Fruit fly (Drosophila melanogaster): ENCODE measurements around the gene Doc3.

The Doc3 gene

dm6 chr3L:9023627-9024026 is 18.6 kb downstream of the Doc3 start (continued):
- TF ChIP-seq sqz (GFP tag; optimal IDR thresholded peaks at IDR 0.05): peak; percentile 11
- TF ChIP-seq pnt (GFP tag; optimal IDR thresholded peaks at IDR 0.05): peak; percentile 49
- no peak for TF ChIP-seq Hr39 (optimal IDR thresholded peaks at IDR 0.05)
- TF ChIP-seq CG7556 (GFP tag; optimal IDR thresholded peaks at IDR 0.05): peak; percentile 63
- TF ChIP-seq CG15479 (GFP tag; optimal IDR thresholded peaks at IDR 0.05): peak; percentile 80
- no peak for TF ChIP-seq yki (optimal IDR thresholded peaks at IDR 0.05)
- TF ChIP-seq dysf (GFP tag; IDR thresholded peaks at IDR 0.05): peak; percentile 56; the same call in 1 of the 3 replicates
- TF ChIP-seq CG17328 (GFP tag; IDR thresholded peaks at IDR 0.05): peak; percentile 66
- TF ChIP-seq Dp (GFP tag; optimal IDR thresholded peaks at IDR 0.05): no peak
- peak; percentile 65 for TF ChIP-seq Camta (GFP tag; optimal IDR thresholded peaks at IDR 0.05)
- TF ChIP-seq zen (tag; optimal IDR thresholded peaks at IDR 0.05): peak; percentile 90
- peak; percentile 77 for TF ChIP-seq CG13775 (GFP tag; optimal IDR thresholded peaks at IDR 0.05)
- TF ChIP-seq CG3065 (GFP tag; optimal IDR thresholded peaks at IDR 0.05): no peak
- peak; percentile 56 for TF ChIP-seq slbo (GFP tag; IDR thresholded peaks at IDR 0.05)
- TF ChIP-seq NC2β (GFP tag; optimal IDR thresholded peaks at IDR 0.05): peak; percentile 71
- TF ChIP-seq CG15269 (tag; optimal IDR thresholded peaks at IDR 0.05): peak; percentile 37
- no peak for TF ChIP-seq sug (tag; optimal IDR thresholded peaks at IDR 0.05)
- TF ChIP-seq B-H2 (GFP tag; optimal IDR thresholded peaks at IDR 0.05): no peak
- peak in 1 of 3 experiments; percentile 87 for TF ChIP-seq lola (GFP tag; optimal IDR thresholded peaks at IDR 0.05)
- peak; percentile 38 for TF ChIP-seq CG12219 (GFP tag; optimal IDR thresholded peaks at IDR 0.05)
- TF ChIP-seq zf30C (GFP tag; optimal IDR thresholded peaks at IDR 0.05): peak; percentile 90
- peak; percentile 57 to 74 for TF ChIP-seq Pdp1 (GFP tag; optimal IDR thresholded peaks at IDR 0.05)
- no peak for TF ChIP-seq Jarid2 (GFP tag; optimal IDR thresholded peaks at IDR 0.05)
- TF ChIP-seq chinmo (GFP tag; IDR thresholded peaks at IDR 0.05; ENCODE audit: partially characterized antibody): no peak
- TF ChIP-seq dpn (GFP tag; optimal IDR thresholded peaks at IDR 0.05): peak; percentile 45 to 51
- no peak for TF ChIP-seq cad (GFP tag; optimal IDR thresholded peaks at IDR 0.05)
- no peak for TF ChIP-seq insv (GFP tag; optimal IDR thresholded peaks at IDR 0.05)
- TF ChIP-seq CG15696 (tag; optimal IDR thresholded peaks at IDR 0.05): peak; percentile 94
- peak; percentile 38 for TF ChIP-seq Rfx (GFP tag; IDR thresholded peaks at IDR 0.05)
- TF ChIP-seq CG3847 (GFP tag; IDR thresholded peaks at IDR 0.05): 0 out of 2 replicates have a peak, but pooled peaks have one; percentile 19
- no peak for TF ChIP-seq Opbp (GFP tag; IDR thresholded peaks at IDR 0.05; ENCODE audit: partially characterized antibody)
- peak; percentile 45 for TF ChIP-seq Deaf1 (tag; optimal IDR thresholded peaks at IDR 0.05)
- no peak for TF ChIP-seq toy (GFP tag; IDR thresholded peaks at IDR 0.05)
- TF ChIP-seq CG8944 (GFP tag; optimal IDR thresholded peaks at IDR 0.05): peak; percentile 55
- no peak for TF ChIP-seq CG8478 (optimal IDR thresholded peaks at IDR 0.05)
- TF ChIP-seq Bteb2 (GFP tag; optimal IDR thresholded peaks at IDR 0.05): peak; percentile 2
- TF ChIP-seq fd96Cb (tag; optimal IDR thresholded peaks at IDR 0.05): peak; percentile 57
- peak; percentile 31 for TF ChIP-seq Neu2 (GFP tag; optimal IDR thresholded peaks at IDR 0.05; ENCODE audit: borderline replicate concordance)
- no peak for TF ChIP-seq dimm (GFP tag; IDR thresholded peaks at IDR 0.05)
- peak; percentile 31 for TF ChIP-seq CG10366 (GFP tag; IDR thresholded peaks at IDR 0.05)
- TF ChIP-seq CG10654 (GFP tag; optimal IDR thresholded peaks at IDR 0.05): no peak
- no peak for TF ChIP-seq MTF-1 (GFP tag; optimal IDR thresholded peaks at IDR 0.05; ENCODE audit: borderline replicate concordance)
- TF ChIP-seq Abd-B (GFP tag; optimal IDR thresholded peaks at IDR 0.05): peak; percentile 45
- TF ChIP-seq sens-2 (GFP tag; IDR thresholded peaks at IDR 0.05): peak; percentile 10; the same call in 1 of the 2 replicates
- TF ChIP-seq CG8359 (GFP tag; optimal IDR thresholded peaks at IDR 0.05; ENCODE audit: borderline replicate concordance): no peak
- no peak for TF ChIP-seq pb (GFP tag; optimal IDR thresholded peaks at IDR 0.05)
- TF ChIP-seq ERR (GFP tag; optimal IDR thresholded peaks at IDR 0.05): no peak
- TF ChIP-seq nerfin-1 (tag; optimal IDR thresholded peaks at IDR 0.05): peak; percentile 53
- peak in 1 of 2 experiments; percentile 42 for TF ChIP-seq Eip74EF (GFP tag; optimal IDR thresholded peaks at IDR 0.05)
- no peak for TF ChIP-seq nerfin-2 (GFP tag; IDR thresholded peaks at IDR 0.05; ENCODE audit: partially characterized antibody)
- peak; percentile 61 for TF ChIP-seq CG10462 (GFP tag; optimal IDR thresholded peaks at IDR 0.05)

Measured in whole organism, embryonic.